Fruit fly (Drosophila melanogaster) whole organism, embryonic: ENCODE results near the gene CG17124.
A peak's percentile ranks its signal among the peaks of the same experiment; 100 is the strongest.

Experiments used
- Asciz ChIP-seq: fragments of 200-800 bp; sonication (Bioruptor generic); optimal IDR thresholded peaks from 2 replicates; lab custom pipeline; 2017; ENCODE audit warnings: missing biosample characterization, mild to moderate bottlenecking, missing genetic modification characterization, missing genetic modification reagents
- BEAF-32 ChIP-seq: fragments of 200-800 bp; sonication (Bioruptor generic); optimal IDR thresholded peaks from 3 replicates; lab custom pipeline; 2017; ENCODE audit warnings: missing biosample characterization, missing genetic modification characterization, mild to moderate bottlenecking, moderate library complexity, missing genetic modification reagents
- CG10565 ChIP-seq: fragments of 200-800 bp; sonication (Bioruptor generic); optimal IDR thresholded peaks from 3 replicates; lab custom pipeline; 2016; ENCODE audit warnings: missing biosample characterization, mild to moderate bottlenecking, missing genetic modification characterization
- CG10654 ChIP-seq: fragments of 200-800 bp; sonication (Bioruptor generic); optimal IDR thresholded peaks from 2 replicates; lab custom pipeline; 2016; ENCODE audit warnings: missing biosample characterization, missing genetic modification characterization
- CG12071 ChIP-seq: fragments of 200-800 bp; sonication (Bioruptor generic); optimal IDR thresholded peaks from 3 replicates; lab custom pipeline; 2018; ENCODE audit warnings: missing biosample characterization, mild to moderate bottlenecking, missing genetic modification characterization
- CG12104 ChIP-seq: fragments of 200-800 bp; sonication (Bioruptor generic); optimal IDR thresholded peaks from 3 replicates; lab custom pipeline; 2016; ENCODE audit warnings: missing biosample characterization, missing genetic modification characterization
- CG12155 ChIP-seq: fragments of 200-800 bp; sonication (Bioruptor generic); optimal IDR thresholded peaks from 3 replicates; lab custom pipeline; 2016; ENCODE audit warnings: missing biosample characterization, missing genetic modification characterization
- CG12744 ChIP-seq: fragments of 200-800 bp; sonication (Bioruptor generic); optimal IDR thresholded peaks from 2 replicates; lab custom pipeline; 2016; ENCODE audit warnings: missing biosample characterization, missing genetic modification characterization
- CG14965 ChIP-seq: fragments of 200-800 bp; sonication (Bioruptor generic); optimal IDR thresholded peaks from 2 replicates; lab custom pipeline; 2016; ENCODE audit warnings: missing biosample characterization, missing genetic modification characterization, borderline replicate concordance
- CG16863 ChIP-seq: fragments of 200-800 bp; sonication (Bioruptor generic); optimal IDR thresholded peaks from 3 replicates; lab custom pipeline; 2016; ENCODE audit warnings: missing biosample characterization, missing genetic modification characterization
- CG1792 ChIP-seq: fragments of 200-800 bp; sonication (Bioruptor generic); optimal IDR thresholded peaks from 2 replicates; lab custom pipeline; 2016; ENCODE audit warnings: missing biosample characterization, missing genetic modification characterization
- CG2120 ChIP-seq: fragments of 200-800 bp; sonication (Bioruptor generic); optimal IDR thresholded peaks from 3 replicates; lab custom pipeline; 2016; ENCODE audit warnings: missing biosample characterization, missing genetic modification characterization
- CG30403 ChIP-seq: fragments of 200-800 bp; sonication (Bioruptor generic); optimal IDR thresholded peaks from 3 replicates; lab custom pipeline; 2016; ENCODE audit warnings: missing biosample characterization, missing genetic modification characterization
- CG31365 ChIP-seq: fragments of 200-800 bp; sonication (Bioruptor generic); optimal IDR thresholded peaks from 2 replicates; lab custom pipeline; 2018; ENCODE audit warnings: missing biosample characterization, mild to moderate bottlenecking, missing genetic modification characterization
- CG5180 ChIP-seq: fragments of 200-800 bp; sonication (Bioruptor generic); optimal IDR thresholded peaks from 3 replicates; lab custom pipeline; 2017; ENCODE audit warnings: missing biosample characterization, missing genetic modification characterization, mild to moderate bottlenecking, moderate library complexity, missing genetic modification reagents
- CG6813 ChIP-seq: fragments of 200-800 bp; sonication (Bioruptor generic); optimal IDR thresholded peaks from 2 replicates; lab custom pipeline; 2017; ENCODE audit warnings: missing biosample characterization, missing genetic modification characterization, mild to moderate bottlenecking, moderate library complexity, missing genetic modification reagents
- CG7963 ChIP-seq: fragments of 200-800 bp; sonication (Bioruptor generic); IDR thresholded peaks from 3 replicates; pipeline ENCODE4 v1.3.6; 2022; ENCODE audit warnings: missing biosample characterization, missing genetic modification characterization; ENCODE audit not compliant: partially characterized antibody
- CG9437 ChIP-seq: fragments of 200-800 bp; sonication (Bioruptor generic); optimal IDR thresholded peaks from 2 replicates; lab custom pipeline; 2018; ENCODE audit warnings: missing biosample characterization, mild to moderate bottlenecking, missing genetic modification characterization
- CrebB ChIP-seq: fragments of 200-800 bp; sonication (Bioruptor generic); optimal IDR thresholded peaks from 3 replicates; lab custom pipeline; 2018; ENCODE audit warnings: missing biosample characterization, mild to moderate bottlenecking, missing genetic modification characterization
- HHEX ChIP-seq: fragments of 200-800 bp; sonication (Bioruptor generic); optimal IDR thresholded peaks from 3 replicates; lab custom pipeline; 2017; ENCODE audit warnings: missing biosample characterization, mild to moderate bottlenecking, missing genetic modification characterization, missing genetic modification reagents
- Kr ChIP-seq: fragments of 200-800 bp; sonication (Bioruptor generic); optimal IDR thresholded peaks from 2 replicates; lab custom pipeline; 2017; ENCODE audit warnings: missing biosample characterization, mild to moderate bottlenecking, missing genetic modification characterization
- Lim3 ChIP-seq: fragments of 200-800 bp; sonication (Bioruptor generic); IDR thresholded peaks from 2 replicates; pipeline ENCODE4 v1.3.6; 2022; ENCODE audit warnings: missing biosample characterization, missing genetic modification characterization
- MBD-R2 ChIP-seq: fragments of 200-800 bp; sonication (Bioruptor generic); IDR thresholded peaks from 2 replicates; pipeline ENCODE4 v1.3.6; 2022; ENCODE audit warnings: missing biosample characterization, missing genetic modification characterization
- NC2α ChIP-seq: fragments of 200-800 bp; sonication (Bioruptor generic); optimal IDR thresholded peaks from 2 replicates; lab custom pipeline; 2016; ENCODE audit warnings: missing biosample characterization, missing genetic modification characterization
- Xbp1 ChIP-seq: fragments of 200-800 bp; sonication (Bioruptor generic); optimal IDR thresholded peaks from 3 replicates; lab custom pipeline; 2016; ENCODE audit warnings: missing biosample characterization, mild to moderate bottlenecking, missing genetic modification characterization
- ac ChIP-seq: fragments of 200-800 bp; sonication (Bioruptor generic); optimal IDR thresholded peaks from 3 replicates; lab custom pipeline; 2017; ENCODE audit warnings: missing biosample characterization, mild to moderate bottlenecking, missing genetic modification characterization
- al ChIP-seq: fragments of 200-800 bp; sonication (Bioruptor generic); IDR thresholded peaks from 2 replicates; pipeline ENCODE4 v1.3.6; 2022; ENCODE audit warnings: missing biosample characterization, missing genetic modification characterization
- caup ChIP-seq: fragments of 200-800 bp; sonication (Bioruptor generic); optimal IDR thresholded peaks from 3 replicates; lab custom pipeline; 2017; ENCODE audit warnings: missing biosample characterization, mild to moderate bottlenecking, missing genetic modification characterization, moderate library complexity; ENCODE audit not compliant: severe bottlenecking
- cg ChIP-seq: fragments of 200-800 bp; sonication (Bioruptor generic); optimal IDR thresholded peaks from 3 replicates; lab custom pipeline; 2019; ENCODE audit warnings: missing biosample characterization, mild to moderate bottlenecking, missing genetic modification characterization, moderate library complexity
- chn ChIP-seq: fragments of 200-800 bp; sonication (Bioruptor generic); optimal IDR thresholded peaks from 2 replicates; lab custom pipeline; 2016; ENCODE audit warnings: missing biosample characterization, missing genetic modification characterization
- ci ChIP-seq: fragments of 200-800 bp; sonication (Bioruptor generic); IDR thresholded peaks from 3 replicates; pipeline ENCODE4 v1.3.6; 2022; ENCODE audit warnings: missing biosample characterization, missing genetic modification characterization
- corto ChIP-seq: fragments of 200-800 bp; sonication (Bioruptor generic); optimal IDR thresholded peaks from 2 replicates; lab custom pipeline; 2016; ENCODE audit warnings: missing biosample characterization, mild to moderate bottlenecking, missing genetic modification characterization, moderate library complexity
- exex ChIP-seq: fragments of 200-800 bp; sonication (Bioruptor generic); optimal IDR thresholded peaks from 4 replicates; lab custom pipeline; 2018; ENCODE audit warnings: missing biosample characterization, mild to moderate bottlenecking, missing genetic modification characterization, moderate library complexity
- gcm ChIP-seq: fragments of 200-800 bp; sonication (Bioruptor generic); optimal IDR thresholded peaks from 2 replicates; lab custom pipeline; 2019; ENCODE audit warnings: missing biosample characterization, mild to moderate bottlenecking, missing genetic modification characterization, moderate library complexity
- gcm2 ChIP-seq: fragments of 200-800 bp; sonication (Bioruptor generic); optimal IDR thresholded peaks from 2 replicates; lab custom pipeline; 2016; ENCODE audit warnings: missing biosample characterization, missing genetic modification characterization
- grau ChIP-seq: fragments of 200-800 bp; optimal IDR thresholded peaks from 3 replicates; lab custom pipeline; 2019; ENCODE audit warnings: missing biosample characterization, mild to moderate bottlenecking, missing genetic modification characterization, moderate library complexity
- grn ChIP-seq: fragments of 200-800 bp; sonication (Bioruptor generic); optimal IDR thresholded peaks from 3 replicates; lab custom pipeline; 2017; ENCODE audit warnings: missing biosample characterization, missing genetic modification characterization
- mirr ChIP-seq: fragments of 200-800 bp; sonication (Bioruptor generic); optimal IDR thresholded peaks from 3 replicates; lab custom pipeline; 2018; ENCODE audit warnings: missing biosample characterization, mild to moderate bottlenecking, missing genetic modification characterization
- nmo ChIP-seq: fragments of 200-800 bp; sonication (Bioruptor generic); optimal IDR thresholded peaks from 2 replicates; lab custom pipeline; 2018; ENCODE audit warnings: missing biosample characterization, mild to moderate bottlenecking, missing genetic modification characterization, moderate library complexity
- pum ChIP-seq: fragments of 200-800 bp; sonication (Bioruptor generic); optimal IDR thresholded peaks from 2 replicates; lab custom pipeline; 2016; ENCODE audit warnings: missing biosample characterization, missing genetic modification characterization
- pzg ChIP-seq: fragments of 200-800 bp; sonication (Bioruptor generic); optimal IDR thresholded peaks from 3 replicates; lab custom pipeline; 2018; ENCODE audit warnings: missing biosample characterization, mild to moderate bottlenecking, missing genetic modification characterization, moderate library complexity
- rib ChIP-seq: fragments of 200-800 bp; sonication (Bioruptor generic); IDR thresholded peaks from 2 replicates; pipeline ENCODE4 v1.3.6; 2022; ENCODE audit warnings: missing biosample characterization, missing genetic modification characterization
- sens ChIP-seq: fragments of 200-800 bp; sonication (Bioruptor generic); peaks from one replicate; lab custom pipeline; 2016; ENCODE audit warnings: missing biosample characterization, missing genetic modification characterization
- seq ChIP-seq: fragments of 200-800 bp; sonication (Bioruptor generic); IDR thresholded peaks from 2 replicates; pipeline ENCODE4 v1.3.6; 2022; ENCODE audit warnings: missing biosample characterization, missing genetic modification characterization
- sim ChIP-seq: fragments of 200-800 bp; sonication (Bioruptor generic); IDR thresholded peaks from 2 replicates; pipeline ENCODE4 v1.3.6; 2022; ENCODE audit warnings: missing biosample characterization, missing genetic modification characterization
- sqz ChIP-seq: fragments of 200-800 bp; sonication (Bioruptor generic); optimal IDR thresholded peaks from 3 replicates; lab custom pipeline; 2018; ENCODE audit warnings: missing biosample characterization, mild to moderate bottlenecking, missing genetic modification characterization
- vvl ChIP-seq: fragments of 200-800 bp; sonication (Bioruptor generic); IDR thresholded peaks from 2 replicates; pipeline ENCODE4 v1.3.6; 2022; ENCODE audit warnings: missing biosample characterization, missing genetic modification characterization
- wdn ChIP-seq: fragments of 200-800 bp; sonication (Bioruptor generic); IDR thresholded peaks from 2 replicates; pipeline ENCODE4 v1.3.6; 2022; ENCODE audit warnings: missing biosample characterization, missing genetic modification characterization

CG17124 gene

dm6 chr2L:10703281-10703680, 52.8 kb downstream of the CG17124 start, which contains the start of gene CG6415 (continued):
- TF ChIP-seq HHEX (peak; percentile 70), pzg (no peak), CG2120 (GFP tag; lab: Kevin White, UChicago) (peak; percentile 86), ac (GFP tag; lab: Kevin White, UChicago) (no peak), CrebB (tag; lab: Kevin White, UChicago) (peak; percentile 42), Xbp1 (GFP tag; lab: Kevin White, UChicago) (peak; percentile 76), grn (GFP tag; lab: Kevin White, UChicago) (peak; percentile 19), CG12155 (GFP tag; lab: Kevin White, UChicago) (peak; percentile 70), CG31365 (no peak), Kr (no peak), grau (tag; lab: Kevin White, UChicago) (peak; percentile 81), CG6813 (GFP tag; lab: Kevin White, UChicago) (peak; percentile 59), CG16863 (GFP tag; lab: Kevin White, UChicago) (peak; percentile 67), rib (GFP tag; lab: Robert Waterston, UW) (no peak), sqz (GFP tag; lab: Kevin White, UChicago) (peak; percentile 33), NC2α (GFP tag; lab: Kevin White, UChicago) (peak; percentile 47), Asciz (GFP tag; lab: Kevin White, UChicago) (peak; percentile 44), CG12071 (GFP tag; lab: Kevin White, UChicago) (peak; percentile 65), chn (peak; percentile 52), pum (GFP tag; lab: Kevin White, UChicago) (peak; percentile 44), CG12104 (GFP tag; lab: Kevin White, UChicago) (peak; percentile 54), cg (no peak), sim (GFP tag; lab: Robert Waterston, UW) (peak; percentile 43; the same call in 1 of the 2 replicates), CG30403 (peak; percentile 69), CG14965 (GFP tag; lab: Kevin White, UChicago) (peak; percentile 42), CG10654 (GFP tag; lab: Kevin White, UChicago) (peak; percentile 57), gcm (GFP tag; lab: Kevin White, UChicago) (no peak), CG12744 (GFP tag; lab: Kevin White, UChicago) (peak; percentile 12), gcm2 (GFP tag; lab: Kevin White, UChicago) (no peak), wdn (peak; percentile 36; the same call in 1 of the 2 replicates), CG9437 (GFP tag; lab: Kevin White, UChicago) (peak; percentile 29), CG7963 (GFP tag; lab: Robert Waterston, UW) (no peak), corto (GFP tag; lab: Kevin White, UChicago) (no peak), seq (peak; percentile 73), ci (GFP tag; lab: Robert Waterston, UW) (peak; percentile 86), al (peak; percentile 32; the same call in 1 of the 2 replicates), CG10565 (GFP tag; lab: Kevin White, UChicago) (no peak), MBD-R2 (GFP tag; lab: Robert Waterston, UW) (no peak), CG1792 (peak; percentile 71)

dm6 chr2L:10701499-10702062, 54.5 kb downstream of the CG17124 start, which contains the start of gene Lip1:
Gene Lip1 (minus strand): TSS chr2L:10701544.
- TF ChIP-seq mirr (GFP tag; lab: Kevin White, UChicago) (peak; percentile 69), BEAF-32 (no peak), grn (GFP tag; lab: Kevin White, UChicago) (peak; percentile 6), nmo (no peak), Lim3 (peak; percentile 73; the same call in 1 of the 2 replicates), caup (peak; percentile 2), sens (GFP tag; lab: Kevin White, UChicago) (peak; percentile 53), exex (tag; lab: Kevin White, UChicago) (peak; percentile 45), vvl (GFP tag; lab: Robert Waterston, UW) (0 out of 2 replicates have a peak, but pooled peaks have one; percentile 18), CG5180 (GFP tag; lab: Kevin White, UChicago) (peak; percentile 9), grau (tag; lab: Kevin White, UChicago) (peak; percentile 55)
